Fruit fly (Drosophila melanogaster) whole organism, embryonic: Measurements from ENCODE around the gene Tim17a2.

Experiments
- Antp ChIP-seq: fragments of 200-800 bp; sonication (Bioruptor generic); optimal IDR thresholded peaks from 3 replicates; lab custom pipeline; 2016; ENCODE audit warnings: missing biosample characterization, missing genetic modification characterization
- Asciz ChIP-seq: fragments of 200-800 bp; sonication (Bioruptor generic); optimal IDR thresholded peaks from 2 replicates; lab custom pipeline; 2017; ENCODE audit warnings: missing biosample characterization, mild to moderate bottlenecking, missing genetic modification characterization, missing genetic modification reagents
- Atf-2 ChIP-seq: fragments of 200-800 bp; sonication (Bioruptor generic); optimal IDR thresholded peaks from 2 replicates; lab custom pipeline; 2016; ENCODE audit warnings: missing biosample characterization, missing genetic modification characterization
- CG11093 ChIP-seq: fragments of 200-800 bp; sonication (Bioruptor generic); IDR thresholded peaks from 3 replicates; pipeline ENCODE4 v1.3.6; 2022; ENCODE audit warnings: missing biosample characterization, missing genetic modification characterization
- CG12071 ChIP-seq: fragments of 200-800 bp; sonication (Bioruptor generic); optimal IDR thresholded peaks from 3 replicates; lab custom pipeline; 2018; ENCODE audit warnings: missing biosample characterization, mild to moderate bottlenecking, missing genetic modification characterization
- CG13775 ChIP-seq: fragments of 200-800 bp; sonication (Bioruptor generic); optimal IDR thresholded peaks from 3 replicates; lab custom pipeline; 2017; ENCODE audit warnings: missing biosample characterization, mild to moderate bottlenecking, missing genetic modification characterization
- CG15073 ChIP-seq: fragments of 200-800 bp; sonication (Bioruptor generic); optimal IDR thresholded peaks from 2 replicates; lab custom pipeline; 2016; ENCODE audit warnings: missing biosample characterization, missing genetic modification characterization
- CG15601 ChIP-seq: fragments of 200-800 bp; sonication (Bioruptor generic); optimal IDR thresholded peaks from 3 replicates; lab custom pipeline; 2019; ENCODE audit warnings: missing biosample characterization, mild to moderate bottlenecking, missing genetic modification characterization, moderate library complexity
- CG1603 ChIP-seq: fragments of 200-800 bp; sonication (Bioruptor generic); optimal IDR thresholded peaks from 2 replicates; lab custom pipeline; 2019; ENCODE audit warnings: missing biosample characterization, mild to moderate bottlenecking, missing genetic modification characterization, moderate library complexity
- CG18476 ChIP-seq: fragments of 200-800 bp; sonication (Bioruptor generic); optimal IDR thresholded peaks from 2 replicates; lab custom pipeline; 2016; ENCODE audit warnings: missing biosample characterization, mild to moderate bottlenecking, missing genetic modification characterization
- CG31388 ChIP-seq: fragments of 200-800 bp; sonication (Bioruptor generic); optimal IDR thresholded peaks from 2 replicates; lab custom pipeline; 2016; ENCODE audit warnings: missing biosample characterization, missing genetic modification characterization
- CG32532 ChIP-seq: fragments of 200-800 bp; sonication (Bioruptor generic); IDR thresholded peaks from 2 replicates; pipeline ENCODE4 v1.3.6; 2022; ENCODE audit warnings: missing biosample characterization, missing genetic modification characterization
- CG3281 ChIP-seq: fragments of 200-800 bp; sonication (Bioruptor generic); optimal IDR thresholded peaks from 3 replicates; lab custom pipeline; 2017; ENCODE audit warnings: missing biosample characterization, mild to moderate bottlenecking, missing genetic modification characterization
- CG33557 ChIP-seq: fragments of 200-800 bp; sonication (Bioruptor generic); optimal IDR thresholded peaks from 2 replicates; lab custom pipeline; 2019; ENCODE audit warnings: missing biosample characterization, mild to moderate bottlenecking, missing genetic modification characterization, moderate library complexity
- CG34422 ChIP-seq: fragments of 200-800 bp; sonication (Bioruptor generic); IDR thresholded peaks from 3 replicates; pipeline ENCODE4 v1.3.6; 2022; ENCODE audit warnings: missing biosample characterization, missing genetic modification characterization
- CG4424 ChIP-seq: fragments of 200-800 bp; sonication (Bioruptor generic); optimal IDR thresholded peaks from 3 replicates; lab custom pipeline; 2016; ENCODE audit warnings: missing biosample characterization, missing genetic modification characterization
- CG4730 ChIP-seq: fragments of 200-800 bp; sonication (Bioruptor generic); IDR thresholded peaks from 2 replicates; pipeline ENCODE4 v1.3.6; 2022; ENCODE audit warnings: missing biosample characterization, missing genetic modification characterization
- CG6175 ChIP-seq: fragments of 200-800 bp; sonication (Bioruptor generic); IDR thresholded peaks from 3 replicates; pipeline ENCODE4 v1.3.6; 2022; ENCODE audit warnings: missing biosample characterization, missing genetic modification characterization
- CG6254 ChIP-seq: fragments of 200-800 bp; sonication (Bioruptor generic); optimal IDR thresholded peaks from 3 replicates; lab custom pipeline; 2017; ENCODE audit warnings: mild to moderate bottlenecking, missing biosample characterization, missing genetic modification reagents, missing genetic modification characterization
- CG6813 ChIP-seq: fragments of 200-800 bp; sonication (Bioruptor generic); optimal IDR thresholded peaks from 2 replicates; lab custom pipeline; 2017; ENCODE audit warnings: missing biosample characterization, missing genetic modification characterization, mild to moderate bottlenecking, moderate library complexity, missing genetic modification reagents
- CG9215 ChIP-seq: fragments of 200-800 bp; sonication (Bioruptor generic); IDR thresholded peaks from 2 replicates; pipeline ENCODE4 v1.3.6; 2022; ENCODE audit warnings: missing biosample characterization, missing genetic modification characterization
- CG9876 ChIP-seq: fragments of 200-800 bp; sonication (Bioruptor generic); optimal IDR thresholded peaks from 2 replicates; lab custom pipeline; 2016; ENCODE audit warnings: missing biosample characterization, missing genetic modification characterization
- Chrac-16 ChIP-seq: fragments of 200-800 bp; sonication (Bioruptor generic); optimal IDR thresholded peaks from 3 replicates; lab custom pipeline; 2016; ENCODE audit warnings: missing biosample characterization, missing genetic modification characterization
- CkIIα-i1 ChIP-seq: fragments of 200-800 bp; sonication (Bioruptor generic); IDR thresholded peaks from 2 replicates; pipeline ENCODE4 v1.3.6; 2022; ENCODE audit warnings: missing biosample characterization, missing genetic modification characterization
- D ChIP-seq, 2 experiments: fragments of 200-800 bp in 1 of 2; fragments of >200 bp in 1 of 2; sonication (Bioruptor generic) in 1 of 2; optimal IDR thresholded peaks; 2 replicates in 1 of 2; 3 replicates in 1 of 2; lab custom pipeline; 2017; ENCODE audit warnings: mild to moderate bottlenecking in 1 of 2, missing biosample characterization in 1 of 2, missing genetic modification characterization in 1 of 2, missing genetic modification reagents in 1 of 2
- Fer2 ChIP-seq: fragments of 200-800 bp; sonication (Bioruptor generic); optimal IDR thresholded peaks from 2 replicates; lab custom pipeline; 2018; ENCODE audit warnings: missing biosample characterization, mild to moderate bottlenecking, missing genetic modification characterization, moderate library complexity
- H2.0 ChIP-seq: fragments of 200-800 bp; sonication (Bioruptor generic); IDR thresholded peaks from 2 replicates; pipeline ENCODE4 v1.3.6; 2022; ENCODE audit warnings: missing biosample characterization, missing genetic modification characterization
- Hey ChIP-seq: fragments of 200-800 bp; sonication (Bioruptor generic); optimal IDR thresholded peaks from 3 replicates; lab custom pipeline; 2018; ENCODE audit warnings: missing biosample characterization, mild to moderate bottlenecking, missing genetic modification characterization
- Hr51 ChIP-seq, 2 experiments: fragments of 200-800 bp; sonication (Bioruptor generic); optimal IDR thresholded peaks; 2 replicates in 1 of 2; 3 replicates in 1 of 2; lab custom pipeline; 2016 to 2018; ENCODE audit warnings: missing biosample characterization in 2 of 2, missing genetic modification characterization in 2 of 2, mild to moderate bottlenecking in 1 of 2, moderate library complexity in 1 of 2
- Scr ChIP-seq: fragments of 200-800 bp; sonication (Bioruptor generic); IDR thresholded peaks from 2 replicates; pipeline ENCODE4 v1.3.6; 2022; ENCODE audit warnings: missing biosample characterization, missing genetic modification characterization; ENCODE audit not compliant: partially characterized antibody
- Trl ChIP-seq, 3 experiments: fragments of >200 bp in 2 of 3; fragments of 200-800 bp in 1 of 3; sonication (Bioruptor generic) in 1 of 3; optimal IDR thresholded peaks; 2 replicates in 1 of 3; 3 replicates in 2 of 3; lab custom pipeline; 2016 to 2017; ENCODE audit warnings: missing biosample characterization in 1 of 3, missing genetic modification characterization in 1 of 3
- Vsx1 ChIP-seq: fragments of 200-800 bp; sonication (Bioruptor generic); optimal IDR thresholded peaks from 2 replicates; lab custom pipeline; 2017; ENCODE audit warnings: missing biosample characterization, mild to moderate bottlenecking, missing genetic modification characterization, missing genetic modification reagents
- YL-1 ChIP-seq: fragments of 200-800 bp; sonication (Bioruptor generic); optimal IDR thresholded peaks from 3 replicates; lab custom pipeline; 2017; ENCODE audit warnings: missing biosample characterization, mild to moderate bottlenecking, missing genetic modification characterization
- ap ChIP-seq: fragments of 200-800 bp; sonication (Bioruptor generic); IDR thresholded peaks from 2 replicates; pipeline ENCODE4 v1.3.6; 2022; ENCODE audit warnings: missing biosample characterization, missing genetic modification characterization
- ash1 ChIP-seq: fragments of 200-800 bp; sonication (Bioruptor generic); optimal IDR thresholded peaks from 2 replicates; lab custom pipeline; 2018; ENCODE audit warnings: missing biosample characterization, mild to moderate bottlenecking, missing genetic modification characterization
- br ChIP-seq: fragments of >200 bp; optimal IDR thresholded peaks from 2 replicates; lab custom pipeline; 2017
- cwo ChIP-seq: fragments of 200-800 bp; sonication (Bioruptor generic); optimal IDR thresholded peaks from 3 replicates; lab custom pipeline; 2017; ENCODE audit warnings: missing biosample characterization, missing genetic modification characterization, mild to moderate bottlenecking, moderate library complexity, missing genetic modification reagents
- dysf ChIP-seq: fragments of 200-800 bp; sonication (Bioruptor generic); IDR thresholded peaks from 3 replicates; pipeline ENCODE4 v1.3.6; 2022; ENCODE audit warnings: missing biosample characterization, missing genetic modification characterization
- eve ChIP-seq, 2 experiments: fragments of >200 bp; optimal IDR thresholded peaks; 2 replicates each; lab custom pipeline; 2017; ENCODE audit warnings: missing biosample characterization in 2 of 2, missing genetic modification characterization in 2 of 2
- gem ChIP-seq: fragments of 200-800 bp; sonication (Bioruptor generic); optimal IDR thresholded peaks from 2 replicates; lab custom pipeline; 2019; ENCODE audit warnings: missing biosample characterization, mild to moderate bottlenecking, missing genetic modification characterization, moderate library complexity
- hkb ChIP-seq, 2 experiments: fragments of 200-800 bp in 1 of 2; fragments of >200 bp in 1 of 2; sonication (Bioruptor generic) in 1 of 2; IDR thresholded peaks in 1 of 2; optimal IDR thresholded peaks in 1 of 2; 2 replicates each; pipeline versions ENCODE4 v1.3.6 to Lab custom; 2017 to 2022; ENCODE audit warnings: missing biosample characterization in 1 of 2, missing genetic modification characterization in 1 of 2
- nmo ChIP-seq: fragments of 200-800 bp; sonication (Bioruptor generic); optimal IDR thresholded peaks from 2 replicates; lab custom pipeline; 2018; ENCODE audit warnings: missing biosample characterization, mild to moderate bottlenecking, missing genetic modification characterization, moderate library complexity
- oc ChIP-seq: fragments of 200-800 bp; sonication (Bioruptor generic); optimal IDR thresholded peaks from 2 replicates; lab custom pipeline; 2018; ENCODE audit warnings: missing biosample characterization, mild to moderate bottlenecking, missing genetic modification characterization, moderate library complexity
- otp ChIP-seq: fragments of 200-800 bp; sonication (Bioruptor generic); IDR thresholded peaks from 3 replicates; pipeline ENCODE4, ENCODE4 v1.3.6; 2022; ENCODE audit warnings: missing biosample characterization, missing genetic modification characterization
- phol ChIP-seq: fragments of 200-800 bp; sonication (Bioruptor generic); optimal IDR thresholded peaks from 3 replicates; lab custom pipeline; 2018; ENCODE audit warnings: missing biosample characterization, mild to moderate bottlenecking, missing genetic modification characterization, moderate library complexity
- sd ChIP-seq: fragments of 200-800 bp; sonication (Bioruptor generic); optimal IDR thresholded peaks from 3 replicates; lab custom pipeline; 2018; ENCODE audit warnings: missing biosample characterization, mild to moderate bottlenecking, missing genetic modification characterization, moderate library complexity
- shn ChIP-seq: fragments of 200-800 bp; sonication (Bioruptor generic); optimal IDR thresholded peaks from 3 replicates; lab custom pipeline; 2016; ENCODE audit warnings: missing biosample characterization, missing genetic modification characterization
- stwl ChIP-seq: fragments of 200-800 bp; sonication (Bioruptor generic); optimal IDR thresholded peaks from 3 replicates; lab custom pipeline; 2018; ENCODE audit warnings: missing biosample characterization, mild to moderate bottlenecking, missing genetic modification characterization, moderate library complexity
- wor ChIP-seq: fragments of 200-800 bp; sonication (Bioruptor generic); IDR thresholded peaks from 2 replicates; pipeline ENCODE4 v1.3.6; 2022; ENCODE audit warnings: missing biosample characterization, missing genetic modification characterization

Tim17a2 gene

dm6 chr3R:5305850-5306483 is 43.5 kb upstream of the Tim17a2 start (continued):
- TF ChIP-seq CG12071 (GFP tag; lab: Kevin White, UChicago) (no peak), CG32532 (GFP tag; lab: Robert Waterston, UW) (0 out of 2 replicates have a peak, but pooled peaks have one; percentile 15), eve (GFP tag; optimal IDR thresholded peaks at IDR 0.05; lab: Kevin White, UChicago) (no peak), CG15073 (no peak), CG1603 (tag; lab: Kevin White, UChicago) (peak; percentile 15), YL-1 (no peak), CkIIα-i1 (GFP tag; lab: Robert Waterston, UW) (no peak), CG4424 (GFP tag; lab: Kevin White, UChicago) (no peak), Hr51 (GFP tag; optimal IDR thresholded peaks at IDR 0.05; lab: Kevin White, UChicago) (no peak), Scr (no peak), br (lab: Kevin White, UChicago) (no peak), Hey (tag; lab: Kevin White, UChicago) (no peak), CG6813 (GFP tag; lab: Kevin White, UChicago) (no peak), Fer2 (no peak), Atf-2 (no peak), CG13775 (no peak), CG6175 (no peak), gem (tag; lab: Kevin White, UChicago) (no peak), CG18476 (GFP tag; lab: Kevin White, UChicago) (no peak), shn (GFP tag; lab: Kevin White, UChicago) (no peak), oc (tag; lab: Kevin White, UChicago) (no peak), dysf (GFP tag; lab: Robert Waterston, UW) (no peak), otp (GFP tag; lab: Robert Waterston, UW) (no peak), Vsx1 (peak; percentile 51), Asciz (GFP tag; lab: Kevin White, UChicago) (peak; percentile 15), ash1 (GFP tag; lab: Kevin White, UChicago) (no peak), D (optimal IDR thresholded peaks at IDR 0.05; lab: Kevin White, UChicago) (no peak), D (GFP tag; optimal IDR thresholded peaks at IDR 0.05; lab: Kevin White, UChicago) (no peak), CG33557 (GFP tag; lab: Kevin White, UChicago) (no peak), CG4730 (GFP tag; lab: Robert Waterston, UW) (no peak), CG34422 (no peak), hkb (optimal IDR thresholded peaks at IDR 0.05; lab: Kevin White, UChicago) (no peak), hkb (GFP tag; IDR thresholded peaks at IDR 0.05; lab: Robert Waterston, UW) (0 out of 2 replicates have a peak, but pooled peaks have one; percentile 7), CG31388 (GFP tag; lab: Kevin White, UChicago) (no peak), stwl (no peak), Trl (optimal IDR thresholded peaks at IDR 0.05; lab: Kevin White, UChicago) (no peak), Trl (GFP tag; optimal IDR thresholded peaks at IDR 0.05; lab: Kevin White, UChicago) (no peak), CG9876 (GFP tag; lab: Kevin White, UChicago) (no peak), CG3281 (GFP tag; lab: Kevin White, UChicago) (no peak), cwo (peak; percentile 42), CG9215 (GFP tag; lab: Robert Waterston, UW) (no peak), nmo (GFP tag; lab: Kevin White, UChicago) (no peak), phol (tag; lab: Kevin White, UChicago) (no peak), Antp (GFP tag; lab: Kevin White, UChicago) (no peak), wor (GFP tag; lab: Robert Waterston, UW) (no peak), CG15601 (tag; lab: Kevin White, UChicago) (peak; percentile 8), Chrac-16 (GFP tag; lab: Kevin White, UChicago) (no peak), sd (tag; lab: Kevin White, UChicago) (peak; percentile 8), H2.0 (GFP tag; lab: Robert Waterston, UW) (no peak), CG6254 (no peak), ap (GFP tag; lab: Robert Waterston, UW) (no peak), CG11093 (GFP tag; lab: Robert Waterston, UW) (no peak)
